Fruit fly (Drosophila melanogaster) whole organism, embryonic: ENCODE measurements around the gene mop.

Source experiments
- ATbp ChIP-seq: fragments of 200-800 bp; sonication (Bioruptor generic); optimal IDR thresholded peaks from 2 replicates; lab custom pipeline; 2017; ENCODE audit warnings: missing biosample characterization, mild to moderate bottlenecking, missing genetic modification characterization, missing genetic modification reagents
- Bteb2 ChIP-seq: fragments of 200-800 bp; sonication (Bioruptor generic); optimal IDR thresholded peaks from 2 replicates; lab custom pipeline; 2016; ENCODE audit warnings: missing biosample characterization, missing genetic modification characterization
- CG10267 ChIP-seq: fragments of 200-800 bp; sonication (Bioruptor generic); optimal IDR thresholded peaks from 2 replicates; lab custom pipeline; 2018; ENCODE audit warnings: missing biosample characterization, mild to moderate bottlenecking, missing genetic modification characterization, moderate library complexity
- CG11247 ChIP-seq: fragments of 200-800 bp; sonication (Bioruptor generic); IDR thresholded peaks from 2 replicates; pipeline ENCODE4 v1.3.6; 2022; ENCODE audit warnings: missing biosample characterization, missing genetic modification characterization
- CG11456 ChIP-seq: fragments of 200-800 bp; sonication (Bioruptor generic); IDR thresholded peaks from 3 replicates; pipeline ENCODE4 v1.3.6; 2022; ENCODE audit warnings: missing biosample characterization, missing genetic modification characterization
- CG12236 ChIP-seq: fragments of 200-800 bp; sonication (Bioruptor generic); optimal IDR thresholded peaks from 2 replicates; lab custom pipeline; 2016; ENCODE audit warnings: missing biosample characterization, missing genetic modification characterization
- CG14710 ChIP-seq: fragments of 200-800 bp; sonication (Bioruptor generic); optimal IDR thresholded peaks from 3 replicates; lab custom pipeline; 2019; ENCODE audit warnings: missing biosample characterization, mild to moderate bottlenecking, missing genetic modification characterization, moderate library complexity
- CG15073 ChIP-seq: fragments of 200-800 bp; sonication (Bioruptor generic); optimal IDR thresholded peaks from 2 replicates; lab custom pipeline; 2016; ENCODE audit warnings: missing biosample characterization, missing genetic modification characterization
- CG15269 ChIP-seq: fragments of 200-800 bp; sonication (Bioruptor generic); optimal IDR thresholded peaks from 2 replicates; lab custom pipeline; 2018; ENCODE audit warnings: missing biosample characterization, mild to moderate bottlenecking, missing genetic modification characterization, moderate library complexity
- CG1647 ChIP-seq: fragments of 200-800 bp; sonication (Bioruptor generic); optimal IDR thresholded peaks from 3 replicates; lab custom pipeline; 2016; ENCODE audit warnings: missing biosample characterization, missing genetic modification characterization
- CG16813 ChIP-seq: fragments of 200-800 bp; sonication (Bioruptor generic); IDR thresholded peaks from 3 replicates; pipeline ENCODE4 v1.3.6; 2022; ENCODE audit warnings: missing biosample characterization, missing genetic modification characterization; ENCODE audit not compliant: partially characterized antibody
- CG17612 ChIP-seq: fragments of 200-800 bp; sonication (Bioruptor generic); IDR thresholded peaks from 2 replicates; pipeline ENCODE4 v1.3.6; 2022; ENCODE audit warnings: missing biosample characterization, missing genetic modification characterization
- CG18599 ChIP-seq: fragments of 200-800 bp; sonication (Bioruptor generic); optimal IDR thresholded peaks from 3 replicates; lab custom pipeline; 2017; ENCODE audit warnings: missing biosample characterization, missing genetic modification characterization, mild to moderate bottlenecking, moderate library complexity, missing genetic modification reagents
- CG2678 ChIP-seq: fragments of 200-800 bp; sonication (Bioruptor generic); optimal IDR thresholded peaks from 3 replicates; lab custom pipeline; 2019; ENCODE audit warnings: missing biosample characterization, mild to moderate bottlenecking, missing genetic modification characterization, moderate library complexity
- CG30431 ChIP-seq: fragments of 200-800 bp; sonication (Bioruptor generic); optimal IDR thresholded peaks from 2 replicates; lab custom pipeline; 2017; ENCODE audit warnings: missing biosample characterization, missing genetic modification characterization
- CG3163 ChIP-seq: fragments of 200-800 bp; sonication (Bioruptor generic); optimal IDR thresholded peaks from 3 replicates; lab custom pipeline; 2016; ENCODE audit warnings: missing biosample characterization, missing genetic modification characterization
- CG4282 ChIP-seq: fragments of 200-800 bp; sonication (Bioruptor generic); optimal IDR thresholded peaks from 2 replicates; lab custom pipeline; 2016; ENCODE audit warnings: missing biosample characterization, missing genetic modification characterization
- CG4360 ChIP-seq: fragments of 200-800 bp; sonication (Bioruptor generic); IDR thresholded peaks from 2 replicates; pipeline ENCODE4 v1.3.6; 2022; ENCODE audit warnings: missing biosample characterization, missing genetic modification characterization
- CG5180 ChIP-seq: fragments of 200-800 bp; sonication (Bioruptor generic); optimal IDR thresholded peaks from 3 replicates; lab custom pipeline; 2017; ENCODE audit warnings: missing biosample characterization, missing genetic modification characterization, mild to moderate bottlenecking, moderate library complexity, missing genetic modification reagents
- CG6272 ChIP-seq: fragments of 200-800 bp; sonication (Bioruptor generic); IDR thresholded peaks from 2 replicates; pipeline ENCODE4 v1.3.6; 2022; ENCODE audit warnings: missing biosample characterization, missing genetic modification characterization
- CG9932 ChIP-seq: fragments of 200-800 bp; sonication (Bioruptor generic); IDR thresholded peaks from 2 replicates; pipeline ENCODE4 v1.3.6; 2022; ENCODE audit warnings: missing biosample characterization, missing genetic modification characterization
- D19B ChIP-seq: fragments of 200-800 bp; sonication (Bioruptor generic); optimal IDR thresholded peaks from 2 replicates; lab custom pipeline; 2017; ENCODE audit warnings: missing biosample characterization, mild to moderate bottlenecking, missing genetic modification characterization
- Dll ChIP-seq: fragments of 200-800 bp; sonication (Bioruptor generic); IDR thresholded peaks from 4 replicates; pipeline ENCODE4 v1.3.6; 2022; ENCODE audit warnings: missing biosample characterization, missing genetic modification characterization; ENCODE audit not compliant: partially characterized antibody
- ERR ChIP-seq: fragments of 200-800 bp; sonication (Bioruptor generic); optimal IDR thresholded peaks from 2 replicates; lab custom pipeline; 2016; ENCODE audit warnings: missing biosample characterization, missing genetic modification characterization
- Eip74EF ChIP-seq, 2 experiments: fragments of 200-800 bp in 1 of 2; fragments of >200 bp in 1 of 2; sonication (Bioruptor generic) in 1 of 2; optimal IDR thresholded peaks; 2 replicates each; lab custom pipeline; 2017 to 2019; ENCODE audit warnings: missing biosample characterization in 2 of 2, missing genetic modification characterization in 2 of 2, mild to moderate bottlenecking in 1 of 2, moderate library complexity in 1 of 2
- Elba2 ChIP-seq: fragments of 200-800 bp; sonication (Bioruptor generic); optimal IDR thresholded peaks from 3 replicates; lab custom pipeline; 2016; ENCODE audit warnings: missing biosample characterization, missing genetic modification characterization
- Fer2 ChIP-seq: fragments of 200-800 bp; sonication (Bioruptor generic); optimal IDR thresholded peaks from 2 replicates; lab custom pipeline; 2018; ENCODE audit warnings: missing biosample characterization, mild to moderate bottlenecking, missing genetic modification characterization, moderate library complexity
- Gsc ChIP-seq: fragments of 200-800 bp; sonication (Bioruptor generic); IDR thresholded peaks from 2 replicates; pipeline ENCODE4 v1.3.6; 2022; ENCODE audit warnings: missing biosample characterization, missing genetic modification characterization
- HLHmδ ChIP-seq: fragments of 200-800 bp; sonication (Bioruptor generic); optimal IDR thresholded peaks from 2 replicates; lab custom pipeline; 2018; ENCODE audit warnings: missing biosample characterization, mild to moderate bottlenecking, missing genetic modification characterization, moderate library complexity
- Med ChIP-seq: fragments of 200-800 bp; sonication (Bioruptor generic); peaks from one replicate; lab custom pipeline; 2016; ENCODE audit warnings: missing biosample characterization, missing genetic modification characterization, mild to moderate bottlenecking, inconsistent platforms, moderate library complexity
- Oli ChIP-seq: fragments of 200-800 bp; sonication (Bioruptor generic); optimal IDR thresholded peaks from 2 replicates; lab custom pipeline; 2018; ENCODE audit warnings: missing biosample characterization, mild to moderate bottlenecking, missing genetic modification characterization, moderate library complexity
- Spps ChIP-seq: fragments of 200-800 bp; sonication (Bioruptor generic); optimal IDR thresholded peaks from 2 replicates; lab custom pipeline; 2018; ENCODE audit warnings: missing biosample characterization, mild to moderate bottlenecking, missing genetic modification characterization
- Ssrp ChIP-seq: fragments of 200-800 bp; sonication (Bioruptor generic); optimal IDR thresholded peaks from 2 replicates; lab custom pipeline; 2018; ENCODE audit warnings: missing biosample characterization, mild to moderate bottlenecking, missing genetic modification characterization, moderate library complexity
- Tbp ChIP-seq: fragments of >200 bp; optimal IDR thresholded peaks from 2 replicates; lab custom pipeline; 2018; ENCODE audit warnings: missing biosample characterization, missing genetic modification characterization
- Trl ChIP-seq, 3 experiments: fragments of >200 bp in 2 of 3; fragments of 200-800 bp in 1 of 3; sonication (Bioruptor generic) in 1 of 3; optimal IDR thresholded peaks; 2 replicates in 1 of 3; 3 replicates in 2 of 3; lab custom pipeline; 2016 to 2017; ENCODE audit warnings: missing biosample characterization in 1 of 3, missing genetic modification characterization in 1 of 3
- bsh ChIP-seq, 2 experiments: fragments of 200-800 bp; sonication (Bioruptor generic); optimal IDR thresholded peaks; 2 replicates each; lab custom pipeline; 2017 to 2018; ENCODE audit warnings: mild to moderate bottlenecking in 2 of 2, missing biosample characterization in 2 of 2, missing genetic modification characterization in 2 of 2, moderate library complexity in 1 of 2
- chinmo ChIP-seq: fragments of 200-800 bp; sonication (Bioruptor generic); IDR thresholded peaks from 4 replicates; pipeline ENCODE4 v1.3.6; 2022; ENCODE audit warnings: missing biosample characterization, missing genetic modification characterization; ENCODE audit not compliant: partially characterized antibody
- dimm ChIP-seq: fragments of 200-800 bp; sonication (Bioruptor generic); IDR thresholded peaks from 2 replicates; pipeline ENCODE4 v1.3.6; 2022; ENCODE audit warnings: missing biosample characterization, missing genetic modification characterization
- esg ChIP-seq: fragments of 200-800 bp; sonication (Bioruptor generic); conservative IDR thresholded peaks from 2 replicates; pipeline ENCODE4 v1.3.6; 2022; ENCODE audit warnings: missing biosample characterization, missing genetic modification characterization
- gcm2 ChIP-seq: fragments of 200-800 bp; sonication (Bioruptor generic); optimal IDR thresholded peaks from 2 replicates; lab custom pipeline; 2016; ENCODE audit warnings: missing biosample characterization, missing genetic modification characterization
- gem ChIP-seq: fragments of 200-800 bp; sonication (Bioruptor generic); optimal IDR thresholded peaks from 2 replicates; lab custom pipeline; 2019; ENCODE audit warnings: missing biosample characterization, mild to moderate bottlenecking, missing genetic modification characterization, moderate library complexity
- gfzf ChIP-seq: fragments of 200-800 bp; sonication (Bioruptor generic); optimal IDR thresholded peaks from 2 replicates; lab custom pipeline; 2016; ENCODE audit warnings: missing biosample characterization, mild to moderate bottlenecking, missing genetic modification characterization, moderate library complexity
- gsb-n ChIP-seq: fragments of 200-800 bp; sonication (Bioruptor generic); optimal IDR thresholded peaks from 3 replicates; lab custom pipeline; 2018; ENCODE audit warnings: missing biosample characterization, mild to moderate bottlenecking, missing genetic modification characterization
- lab ChIP-seq: fragments of 200-800 bp; sonication (Bioruptor generic); optimal IDR thresholded peaks from 3 replicates; lab custom pipeline; 2017; ENCODE audit warnings: missing biosample characterization, missing genetic modification characterization, mild to moderate bottlenecking, moderate library complexity, missing genetic modification reagents
- scrt ChIP-seq: fragments of 200-800 bp; sonication (Bioruptor generic); optimal IDR thresholded peaks from 2 replicates; lab custom pipeline; 2018; ENCODE audit warnings: missing biosample characterization, mild to moderate bottlenecking, missing genetic modification characterization, moderate library complexity
- slou ChIP-seq: fragments of 200-800 bp; sonication (Bioruptor generic); optimal IDR thresholded peaks from 3 replicates; lab custom pipeline; 2016; ENCODE audit warnings: missing biosample characterization, missing genetic modification characterization
- trem ChIP-seq: fragments of 200-800 bp; optimal IDR thresholded peaks from 3 replicates; lab custom pipeline; 2019; ENCODE audit warnings: missing biosample characterization, mild to moderate bottlenecking, missing genetic modification characterization, moderate library complexity

The mop gene

DNA sequence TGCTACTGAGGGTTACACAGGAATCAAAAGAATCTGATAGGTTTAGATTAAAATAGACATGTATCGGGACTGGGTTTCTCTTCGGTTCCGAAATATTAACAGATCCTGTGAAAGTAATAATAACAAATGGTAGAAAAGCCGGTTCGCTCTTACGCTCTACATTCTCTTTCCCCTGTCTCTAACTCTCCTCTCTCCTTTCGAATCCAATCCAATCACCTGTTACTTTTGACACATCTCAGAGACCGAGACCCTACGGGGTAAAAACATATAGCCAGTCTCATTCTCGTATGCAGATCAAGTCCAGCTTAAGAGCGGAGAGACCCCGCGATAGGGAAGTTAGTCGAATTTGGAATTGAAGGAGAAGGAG is 17.2 kb downstream of the mop start:
- TF ChIP-seq Ssrp (no peak), scrt (GFP tag; lab: Kevin White, UChicago) (peak; percentile 65), Tbp (GFP tag; lab: Kevin White, UChicago) (no peak), CG15073 (GFP tag; lab: Kevin White, UChicago) (no peak), CG2678 (tag; lab: Kevin White, UChicago) (no peak), chinmo (GFP tag; lab: Robert Waterston, UW) (no peak), Elba2 (no peak), CG15269 (tag; lab: Kevin White, UChicago) (no peak), CG3163 (GFP tag; lab: Kevin White, UChicago) (peak; percentile 80), Dll (GFP tag; lab: Robert Waterston, UW) (0 out of 4 replicates have a peak, but pooled peaks have one; percentile 12), Fer2 (tag; lab: Kevin White, UChicago) (no peak), Oli (tag; lab: Kevin White, UChicago) (no peak), slou (GFP tag; lab: Kevin White, UChicago) (no peak), Eip74EF (GFP tag; optimal IDR thresholded peaks at IDR 0.05; lab: Kevin White, UChicago) (no peak), gcm2 (no peak), Trl (optimal IDR thresholded peaks at IDR 0.05; lab: Kevin White, UChicago) (peak in 1 of 2 experiments; percentile 88), Trl (GFP tag; optimal IDR thresholded peaks at IDR 0.05; lab: Kevin White, UChicago) (no peak), CG18599 (GFP tag; lab: Kevin White, UChicago) (no peak), CG11456 (GFP tag; lab: Robert Waterston, UW) (no peak)

DNA sequence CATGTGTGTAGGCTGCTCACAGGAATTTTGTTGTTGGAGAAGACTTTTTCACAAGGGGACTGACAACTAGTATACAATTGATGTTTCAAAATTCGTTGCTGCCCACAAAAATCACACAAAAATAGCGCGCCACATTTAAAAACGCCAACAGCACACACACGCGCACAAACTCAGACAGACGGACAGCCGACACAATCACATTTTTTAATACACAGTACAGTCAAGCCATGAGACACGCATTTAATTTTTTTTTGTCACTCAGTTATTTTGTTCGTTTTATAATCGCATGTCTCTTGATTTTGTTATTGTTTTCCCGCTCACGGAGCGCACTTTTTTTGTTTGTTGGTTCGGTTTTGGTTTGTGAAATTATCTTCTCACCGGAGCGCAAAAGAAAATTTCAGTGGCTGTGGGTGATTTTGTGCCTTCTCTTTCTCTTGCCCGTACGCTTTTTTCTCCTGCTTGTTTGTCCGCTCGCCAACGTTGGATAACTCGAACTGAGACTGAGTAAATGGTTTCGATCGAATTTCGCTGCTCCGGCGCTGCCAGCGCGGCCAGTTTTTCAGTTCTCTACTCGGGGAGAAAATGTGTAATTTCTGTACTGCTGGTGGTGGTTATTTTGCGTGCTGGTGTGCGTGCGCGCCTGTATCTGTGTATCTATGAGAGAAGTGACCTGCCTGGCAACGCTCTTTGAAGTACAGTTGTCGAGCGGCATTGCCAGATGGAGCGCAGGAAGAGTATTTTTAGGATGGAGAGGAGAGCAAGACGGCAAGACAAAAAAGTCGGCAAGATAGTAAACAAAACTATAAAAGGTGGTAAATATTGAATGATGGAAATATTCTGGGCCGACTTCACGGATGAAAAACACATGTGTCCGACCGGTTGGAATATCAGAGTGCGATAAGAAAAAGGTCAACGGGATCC is 18.2 kb downstream of the mop start, which contains the start of gene CG42507:
Gene CG42507, minus strand, starts transcription at position 499 of the 921 bp plus-strand sequence.
- peak; percentile 28 for TF ChIP-seq trem (tag; lab: Kevin White, UChicago)
- 0 out of 3 replicates have a peak, but pooled peaks have one; percentile 29 for TF ChIP-seq CG16813 (GFP tag; lab: Robert Waterston, UW)
- TF ChIP-seq CG11247 (GFP tag; lab: Robert Waterston, UW) = 0 out of 2 replicates have a peak, but pooled peaks have one; percentile 25
- no peak for TF ChIP-seq Gsc
- peak; percentile 84 for TF ChIP-seq Med
- no peak for TF ChIP-seq gfzf (GFP tag; lab: Kevin White, UChicago)
- TF ChIP-seq esg (GFP tag; lab: Robert Waterston, UW) = no peak
- TF ChIP-seq D19B (GFP tag; lab: Kevin White, UChicago) = no peak
- TF ChIP-seq gsb-n (tag; lab: Kevin White, UChicago) = no peak
- no peak for TF ChIP-seq ERR
- no peak for TF ChIP-seq dimm
- TF ChIP-seq gem = peak; percentile 40
- no peak for TF ChIP-seq CG1647
- peak; percentile 82 for TF ChIP-seq HLHmδ (GFP tag; lab: Kevin White, UChicago)
- peak; percentile 49 for TF ChIP-seq CG9932 (GFP tag; lab: Robert Waterston, UW)
- peak; percentile 71 for TF ChIP-seq lab (GFP tag; lab: Kevin White, UChicago)
- no peak for TF ChIP-seq CG10267
- no peak for TF ChIP-seq Spps
- TF ChIP-seq CG30431 (GFP tag; lab: Kevin White, UChicago) = no peak
- no peak for TF ChIP-seq CG12236 (GFP tag; lab: Kevin White, UChicago)
- TF ChIP-seq bsh (GFP tag; optimal IDR thresholded peaks at IDR 0.05; lab: Kevin White, UChicago) = peak in 1 of 2 experiments; percentile 23
- TF ChIP-seq CG4360 (GFP tag; lab: Robert Waterston, UW) = no peak; the same call in 1 of the 2 replicates
- TF ChIP-seq CG5180 (GFP tag; lab: Kevin White, UChicago) = peak; percentile 6
- no peak for TF ChIP-seq CG4282
- peak; percentile 33 for TF ChIP-seq ATbp
- TF ChIP-seq Bteb2 = no peak
- no peak for TF ChIP-seq CG17612 (GFP tag; lab: Robert Waterston, UW)
- peak; percentile 11 for TF ChIP-seq CG14710 (tag; lab: Kevin White, UChicago)
- no peak for TF ChIP-seq CG6272 (GFP tag; lab: Robert Waterston, UW)
